Worm (Caenorhabditis elegans) whole organism, young adult: Measurements from ENCODE around the gene actl-1.

ENCODE experiments used
- D2030.7 ChIP-seq: fragments of 200-800 bp; sonication (Bioruptor generic); IDR thresholded peaks from 2 replicates; pipeline ENCODE4 v1.3.6; 2022; ENCODE audit warnings: missing genetic modification reagents, missing genetic modification characterization, missing compliant biosample characterization
- ama-1 ChIP-seq, 3 experiments: fragments of 150-350 bp in 1 of 3; sonication (generic microtip) in 2 of 3; optimal IDR thresholded peaks; 2 replicates each; lab custom pipeline; 2014 to 2018; ENCODE audit warnings: missing biosample characterization in 2 of 3, missing genetic modification characterization in 2 of 3, missing genetic modification reagents in 2 of 3
- aptf-3 ChIP-seq: fragments of 200-800 bp; sonication (Bioruptor generic); IDR thresholded peaks from 2 replicates; pipeline ENCODE4 v1.3.6; 2022; ENCODE audit warnings: missing genetic modification characterization, missing compliant biosample characterization
- atf-7 ChIP-seq: sonication (generic microtip); optimal IDR thresholded peaks from 2 replicates; lab custom pipeline; 2017; ENCODE audit warnings: mild to moderate bottlenecking, missing genetic modification characterization, missing compliant biosample characterization
- cebp-1 ChIP-seq, 2 experiments: fragments of 200-800 bp in 1 of 2; sonication (Bioruptor generic) in 1 of 2; sonication (generic microtip) in 1 of 2; IDR thresholded peaks in 1 of 2; optimal IDR thresholded peaks in 1 of 2; 2 replicates each; pipeline versions ENCODE4 v1.3.6 to Lab custom; 2017 to 2022; ENCODE audit warnings: missing compliant biosample characterization in 2 of 2, missing genetic modification characterization in 2 of 2, mild to moderate bottlenecking in 1 of 2, missing genetic modification reagents in 1 of 2, moderate library complexity in 1 of 2
- hlh-12 ChIP-seq: sonication (generic microtip); optimal IDR thresholded peaks from 2 replicates; lab custom pipeline; 2016; ENCODE audit warnings: missing genetic modification characterization, missing compliant biosample characterization
- nhr-90 ChIP-seq: sonication (generic microtip); optimal IDR thresholded peaks from 2 replicates; lab custom pipeline; 2016; ENCODE audit warnings: missing genotype, mild to moderate bottlenecking, missing genetic modification characterization, missing compliant biosample characterization
- rcor-1 ChIP-seq: fragments of 200-800 bp; sonication (Bioruptor generic); IDR thresholded peaks from 2 replicates; pipeline ENCODE4 v1.3.6; 2022; ENCODE audit warnings: missing genetic modification reagents, missing genetic modification characterization, missing compliant biosample characterization
- snpc-4 ChIP-seq, 5 experiments: fragments of 150-350 bp in 1 of 5; sonication (generic microtip) in 4 of 5; optimal IDR thresholded peaks; 2 replicates each; lab custom pipeline; 2014 to 2018; ENCODE audit warnings: missing genetic modification characterization in 5 of 5, missing biosample characterization in 3 of 5, antibody characterized with exemption in 2 of 5, mild to moderate bottlenecking in 2 of 5, missing compliant biosample characterization in 2 of 5, missing genotype in 2 of 5, moderate library complexity in 2 of 5, missing genetic modification reagents in 1 of 5
- unc-62 ChIP-seq: fragments of 150-350 bp; optimal IDR thresholded peaks from 2 replicates; lab custom pipeline; 2014; ENCODE audit warnings: missing biosample characterization, missing genetic modification reagents, missing genetic modification characterization
- xnd-1 ChIP-seq: sonication (generic microtip); optimal IDR thresholded peaks from 2 replicates; lab custom pipeline; 2016; ENCODE audit warnings: missing genotype, missing genetic modification reagents, missing genetic modification characterization, missing compliant biosample characterization

- TF ChIP-seq hlh-12 (tag; lab: Kevin White, UChicago) (no peak), D2030.7 (no peak), xnd-1 (tag; lab: Kevin White, UChicago) (no peak), snpc-4 (GFP tag; optimal IDR thresholded peaks at IDR 0.05; lab: Kevin White, UChicago) (no peak), snpc-4 (tag; optimal IDR thresholded peaks at IDR 0.05; lab: Kevin White, UChicago) (no peak), cebp-1 (GFP tag; IDR thresholded peaks at IDR 0.05; lab: Robert Waterston, UW) (no peak), cebp-1 (tag; optimal IDR thresholded peaks at IDR 0.05; lab: Kevin White, UChicago) (no peak), ama-1 (optimal IDR thresholded peaks at IDR 0.05; lab: Kevin White, UChicago) (no peak), ama-1 (GFP tag; optimal IDR thresholded peaks at IDR 0.05; lab: Kevin White, UChicago) (no peak), atf-7 (tag; lab: Kevin White, UChicago) (no peak), unc-62 (GFP tag; lab: Kevin White, UChicago) (no peak), aptf-3 (GFP tag; lab: Robert Waterston, UW) (no peak), nhr-90 (no peak), rcor-1 (GFP tag; lab: Robert Waterston, UW) (no peak)
Observed at ce11 chrX:6514466-6514865, 14.8 kb upstream of the actl-1 start.
